Worm (Caenorhabditis elegans) whole organism, young adult: Measurements from ENCODE around the gene K11H12.1.

Experiments
- C17E4.6 ChIP-seq: fragments of 200-800 bp; sonication (Bioruptor generic); IDR thresholded peaks from 2 replicates; pipeline ENCODE4 v1.3.6; 2022; ENCODE audit warnings: missing genetic modification reagents, missing genetic modification characterization, missing compliant biosample characterization
- F22D6.2 ChIP-seq: sonication (generic microtip); optimal IDR thresholded peaks from 2 replicates; lab custom pipeline; 2016; ENCODE audit warnings: mild to moderate bottlenecking, missing genetic modification characterization, missing compliant biosample characterization
- F55B11.4 ChIP-seq: sonication (generic microtip); optimal IDR thresholded peaks from 2 replicates; lab custom pipeline; 2016; ENCODE audit warnings: missing compliant biosample characterization, missing genetic modification characterization, borderline replicate concordance; ENCODE audit not compliant: insufficient read depth
- Y67H2A.10 ChIP-seq: fragments of 200-800 bp; sonication (Bioruptor generic); conservative IDR thresholded peaks from 2 replicates; pipeline ENCODE4 v1.3.6; 2022; ENCODE audit warnings: missing genetic modification reagents, missing genetic modification characterization, missing compliant biosample characterization
- akir-1 ChIP-seq: fragments of 200-800 bp; sonication (Bioruptor generic); optimal IDR thresholded peaks from 2 replicates; lab custom pipeline; 2018; ENCODE audit warnings: mild to moderate bottlenecking, missing genetic modification characterization, moderate library complexity, missing compliant biosample characterization
- ama-1 ChIP-seq, 3 experiments: fragments of 150-350 bp in 1 of 3; sonication (generic microtip) in 2 of 3; optimal IDR thresholded peaks; 2 replicates each; lab custom pipeline; 2014 to 2018; ENCODE audit warnings: missing biosample characterization in 2 of 3, missing genetic modification characterization in 2 of 3, missing genetic modification reagents in 2 of 3
- ceh-100 ChIP-seq: fragments of 200-800 bp; sonication (Bioruptor generic); IDR thresholded peaks from 2 replicates; pipeline ENCODE4 v1.3.6; 2022; ENCODE audit warnings: missing genetic modification reagents, missing genetic modification characterization, missing compliant biosample characterization
- dox-1 ChIP-seq: fragments of 200-800 bp; sonication (Bioruptor generic); IDR thresholded peaks from 2 replicates; pipeline ENCODE4 v1.3.6; 2022; ENCODE audit warnings: missing genetic modification reagents, missing genetic modification characterization, missing compliant biosample characterization
- efl-1 ChIP-seq: fragments of 150-350 bp; optimal IDR thresholded peaks from 2 replicates; lab custom pipeline; 2014; ENCODE audit warnings: missing biosample characterization, missing genetic modification reagents, missing genetic modification characterization
- gei-17 ChIP-seq: fragments of 200-800 bp; sonication (Bioruptor generic); optimal IDR thresholded peaks from 2 replicates; lab custom pipeline; 2018; ENCODE audit warnings: mild to moderate bottlenecking, missing genetic modification characterization, missing compliant biosample characterization
- nfyb-1 ChIP-seq: fragments of 200-800 bp; sonication (Bioruptor generic); IDR thresholded peaks from 2 replicates; pipeline ENCODE4 v1.3.6; 2022; ENCODE audit warnings: missing genetic modification reagents, missing genetic modification characterization, missing compliant biosample characterization
- pbrm-1 ChIP-seq: fragments of 200-800 bp; sonication (Bioruptor generic); IDR thresholded peaks from 2 replicates; pipeline ENCODE4 v1.3.6; 2022; ENCODE audit warnings: missing genetic modification reagents, missing genetic modification characterization, missing compliant biosample characterization
- unc-62 ChIP-seq: fragments of 150-350 bp; optimal IDR thresholded peaks from 2 replicates; lab custom pipeline; 2014; ENCODE audit warnings: missing biosample characterization, missing genetic modification reagents, missing genetic modification characterization
- ztf-22 ChIP-seq: fragments of 200-800 bp; sonication (Bioruptor generic); optimal IDR thresholded peaks from 2 replicates; lab custom pipeline; 2018; ENCODE audit warnings: mild to moderate bottlenecking, missing genetic modification characterization, moderate library complexity, missing compliant biosample characterization

- no peak for TF ChIP-seq akir-1 (GFP tag; lab: Kevin White, UChicago)
- no peak for TF ChIP-seq nfyb-1 (GFP tag; lab: Robert Waterston, UW)
- TF ChIP-seq unc-62, result no peak
- TF ChIP-seq ztf-22 (GFP tag; lab: Kevin White, UChicago), result no peak
- no peak for TF ChIP-seq pbrm-1 (GFP tag; lab: Robert Waterston, UW)
- no peak for TF ChIP-seq ama-1 (optimal IDR thresholded peaks at IDR 0.05; lab: Kevin White, UChicago)
- TF ChIP-seq ama-1 (GFP tag; optimal IDR thresholded peaks at IDR 0.05; lab: Kevin White, UChicago), result no peak
- TF ChIP-seq efl-1, result no peak
- no peak for TF ChIP-seq Y67H2A.10 (GFP tag; lab: Robert Waterston, UW)
- no peak for TF ChIP-seq ceh-100 (GFP tag; lab: Robert Waterston, UW)
- no peak for TF ChIP-seq F55B11.4 (tag; lab: Kevin White, UChicago)
- no peak for TF ChIP-seq F22D6.2 (tag; lab: Kevin White, UChicago)
- TF ChIP-seq gei-17 (GFP tag; lab: Kevin White, UChicago), result no peak
- no peak for TF ChIP-seq dox-1 (GFP tag; lab: Robert Waterston, UW)
- TF ChIP-seq C17E4.6 (GFP tag; lab: Robert Waterston, UW), result no peak
Observed at ce11 chrIV:606055-606454, 47.2 kb downstream of the K11H12.1 start, which contains the start of gene inx-18.
